Worm (Caenorhabditis elegans) whole organism, L1 larva: ENCODE data around the gene comt-1.

Source experiments
- ama-1 ChIP-seq: fragments of 150-350 bp; optimal IDR thresholded peaks from 2 replicates; lab custom pipeline; 2014
- nhr-76 ChIP-seq: sonication (generic microtip); optimal IDR thresholded peaks from 2 replicates; lab custom pipeline; 2017; ENCODE audit warnings: missing biosample characterization, missing genetic modification characterization

DNA sequence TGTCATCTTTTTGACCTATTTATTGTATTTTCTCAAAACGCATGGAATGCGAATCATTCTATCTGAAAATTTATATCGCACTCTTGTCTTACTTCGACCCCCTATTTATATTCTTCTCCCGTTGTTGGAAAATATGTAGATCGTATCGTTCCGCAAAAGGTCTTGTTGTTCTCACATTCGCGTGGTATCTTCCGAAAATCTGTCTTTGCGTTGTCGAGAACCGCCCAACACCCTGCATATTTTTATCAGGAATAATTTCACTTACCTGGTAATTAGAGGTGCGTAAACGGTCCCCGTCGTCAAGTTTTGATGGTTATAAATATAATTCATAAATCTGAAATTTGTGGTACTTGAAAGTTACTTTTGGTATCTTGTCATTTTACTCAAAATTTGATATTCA lies 40.6 kb upstream of the comt-1 start:
- TF ChIP-seq nhr-76 (tag; lab: Kevin White, UChicago) = no peak
- TF ChIP-seq ama-1 = no peak
